Worm (Caenorhabditis elegans) whole organism, L3 larva: ENCODE measurements around the gene ndub-5.

Source experiments
- R02D3.7 ChIP-seq: fragments of 150-350 bp; optimal IDR thresholded peaks from 2 replicates; lab custom pipeline; 2014; ENCODE audit warnings: missing biosample characterization, missing genetic modification characterization
- ZK546.5 ChIP-seq: sonication (generic microtip); optimal IDR thresholded peaks from 2 replicates; lab custom pipeline; 2017; ENCODE audit warnings: missing biosample characterization, missing genetic modification characterization
- ama-1 ChIP-seq: fragments of 150-350 bp; optimal IDR thresholded peaks from 2 replicates; lab custom pipeline; 2018
- ceh-28 ChIP-seq: fragments of 150-350 bp; optimal IDR thresholded peaks from 2 replicates; lab custom pipeline; 2014; ENCODE audit warnings: missing biosample characterization, missing genetic modification reagents, missing genetic modification characterization
- ceh-82 ChIP-seq: fragments of 150-350 bp; optimal IDR thresholded peaks from 2 replicates; lab custom pipeline; 2014; ENCODE audit warnings: missing biosample characterization, missing genetic modification characterization
- ceh-9 ChIP-seq: sonication (generic microtip); optimal IDR thresholded peaks from 2 replicates; lab custom pipeline; 2018; ENCODE audit warnings: missing biosample characterization, missing genetic modification characterization
- egl-27 ChIP-seq: sonication (generic microtip); optimal IDR thresholded peaks from 4 replicates; lab custom pipeline; 2017; ENCODE audit warnings: missing biosample characterization, missing genetic modification reagents, missing genetic modification characterization
- elt-1 ChIP-seq: fragments of 150-350 bp; optimal IDR thresholded peaks from 2 replicates; lab custom pipeline; 2014; ENCODE audit warnings: missing biosample characterization, missing genetic modification characterization
- elt-2 ChIP-seq: sonication (generic microtip); optimal IDR thresholded peaks from 2 replicates; lab custom pipeline; 2016; ENCODE audit warnings: missing genetic modification reagents, mild to moderate bottlenecking, missing genetic modification characterization, missing compliant biosample characterization
- elt-3 ChIP-seq, 3 experiments: fragments of 150-350 bp in 1 of 3; sonication (generic microtip) in 2 of 3; optimal IDR thresholded peaks; 2 replicates in 2 of 3; 4 replicates in 1 of 3; lab custom pipeline; 2014 to 2017; ENCODE audit warnings: missing biosample characterization in 3 of 3, missing genetic modification characterization in 3 of 3
- eor-1 ChIP-seq, 2 experiments: fragments of 150-350 bp; optimal IDR thresholded peaks; 2 replicates each; lab custom pipeline; 2014 to 2018; ENCODE audit warnings: missing biosample characterization in 2 of 2, missing genetic modification characterization in 2 of 2
- fkh-2 ChIP-seq: fragments of 150-350 bp; optimal IDR thresholded peaks from 2 replicates; lab custom pipeline; 2014; ENCODE audit warnings: missing biosample characterization, missing genetic modification reagents, missing genetic modification characterization
- fos-1 ChIP-seq: fragments of 150-350 bp; optimal IDR thresholded peaks from 2 replicates; lab custom pipeline; 2014; ENCODE audit warnings: missing biosample characterization, missing genetic modification characterization
- hmg-11 ChIP-seq: sonication (generic microtip); optimal IDR thresholded peaks from 2 replicates; lab custom pipeline; 2016; ENCODE audit warnings: missing genetic modification characterization, missing compliant biosample characterization
- lsy-12 ChIP-seq: sonication (generic microtip); optimal IDR thresholded peaks from 2 replicates; lab custom pipeline; 2016; ENCODE audit warnings: mild to moderate bottlenecking, missing genetic modification characterization, missing compliant biosample characterization
- mml-1 ChIP-seq: fragments of 150-350 bp; sonication (generic microtip); optimal IDR thresholded peaks from 3 replicates; lab custom pipeline; 2014; ENCODE audit warnings: missing biosample characterization, missing genetic modification characterization
- nfya-1 ChIP-seq: sonication (generic microtip); optimal IDR thresholded peaks from 2 replicates; lab custom pipeline; 2017; ENCODE audit warnings: missing genetic modification characterization, mild to moderate bottlenecking, missing compliant biosample characterization, antibody characterized with exemption, moderate library complexity; ENCODE audit not compliant: insufficient read depth
- nhr-11 ChIP-seq: fragments of 150-350 bp; optimal IDR thresholded peaks from 2 replicates; lab custom pipeline; 2014; ENCODE audit warnings: missing biosample characterization, missing genetic modification characterization
- nhr-12 ChIP-seq: fragments of 150-350 bp; optimal IDR thresholded peaks from 2 replicates; lab custom pipeline; 2014; ENCODE audit warnings: missing biosample characterization, missing genetic modification characterization
- nhr-23 ChIP-seq: fragments of 150-350 bp; optimal IDR thresholded peaks from 2 replicates; lab custom pipeline; 2014; ENCODE audit warnings: missing biosample characterization, missing genetic modification reagents, missing genetic modification characterization
- nhr-237 ChIP-seq: fragments of 150-350 bp; optimal IDR thresholded peaks from 2 replicates; lab custom pipeline; 2014; ENCODE audit warnings: missing biosample characterization, missing genetic modification characterization
- nhr-25 ChIP-seq: sonication (generic microtip); optimal IDR thresholded peaks from 2 replicates; lab custom pipeline; 2017; ENCODE audit warnings: missing biosample characterization, missing genetic modification characterization
- nhr-28 ChIP-seq: fragments of 150-350 bp; optimal IDR thresholded peaks from 2 replicates; lab custom pipeline; 2014; ENCODE audit warnings: missing biosample characterization, missing genetic modification characterization
- nhr-67 ChIP-seq: fragments of 150-350 bp; optimal IDR thresholded peaks from 2 replicates; lab custom pipeline; 2014; ENCODE audit warnings: missing biosample characterization, missing genetic modification characterization
- nhr-76 ChIP-seq: fragments of 150-350 bp; sonication (generic microtip); optimal IDR thresholded peaks from 5 replicates; lab custom pipeline; 2014; ENCODE audit warnings: missing biosample characterization, missing genetic modification characterization
- pqm-1 ChIP-seq: fragments of 150-350 bp; optimal IDR thresholded peaks from 2 replicates; lab custom pipeline; 2017; ENCODE audit warnings: missing biosample characterization, missing genetic modification characterization, inconsistent platforms
- sea-2 ChIP-seq: fragments of 150-350 bp; sonication (generic microtip); optimal IDR thresholded peaks from 4 replicates; lab custom pipeline; 2014; ENCODE audit warnings: missing biosample characterization, missing genetic modification reagents, missing genetic modification characterization
- skn-1 ChIP-seq: fragments of 150-350 bp; optimal IDR thresholded peaks from 2 replicates; lab custom pipeline; 2014; ENCODE audit warnings: missing biosample characterization, missing genetic modification characterization
- tbx-2 ChIP-seq: sonication (generic microtip); optimal IDR thresholded peaks from 2 replicates; lab custom pipeline; 2016; ENCODE audit warnings: mild to moderate bottlenecking, missing genetic modification characterization, missing compliant biosample characterization
- unc-39 ChIP-seq: sonication (generic microtip); optimal IDR thresholded peaks from 4 replicates; lab custom pipeline; 2017; ENCODE audit warnings: missing biosample characterization, missing genetic modification characterization
- zag-1 ChIP-seq: fragments of 150-350 bp; optimal IDR thresholded peaks from 2 replicates; lab custom pipeline; 2014; ENCODE audit warnings: missing biosample characterization, missing genetic modification characterization
- ztf-4 ChIP-seq: fragments of 150-350 bp; optimal IDR thresholded peaks from 2 replicates; lab custom pipeline; 2014; ENCODE audit warnings: missing biosample characterization, missing genetic modification characterization

ndub-5 gene

ce11 chrII:5668830-5669229, 22.3 kb downstream of the ndub-5 start, which contains the start of gene C25H3.7:
C25H3.7 (minus strand) TSS chrII:5668930.
- TF ChIP-seq fkh-2 (tag; lab: Kevin White, UChicago): no peak
- TF ChIP-seq egl-27: no peak
- no peak for TF ChIP-seq mml-1 (tag; lab: Kevin White, UChicago)
- no peak for TF ChIP-seq nhr-28 (tag; lab: Kevin White, UChicago)
- no peak for TF ChIP-seq eor-1 (tag; optimal IDR thresholded peaks at IDR 0.05; lab: Kevin White, UChicago)
- TF ChIP-seq zag-1 (tag; lab: Kevin White, UChicago): no peak
- no peak for TF ChIP-seq lsy-12 (tag; lab: Kevin White, UChicago)
- no peak for TF ChIP-seq ceh-82
- TF ChIP-seq hmg-11 (tag; lab: Kevin White, UChicago): no peak
- no peak for TF ChIP-seq nhr-11 (tag; lab: Kevin White, UChicago)
- TF ChIP-seq nhr-12 (tag; lab: Kevin White, UChicago): no peak

- TF ChIP-seq zag-1 (tag; lab: Kevin White, UChicago) (no peak), ceh-9 (tag; lab: Kevin White, UChicago) (no peak), nhr-12 (tag; lab: Kevin White, UChicago) (no peak), nhr-11 (tag; lab: Kevin White, UChicago) (no peak), ceh-28 (tag; lab: Kevin White, UChicago) (no peak), eor-1 (tag; optimal IDR thresholded peaks at IDR 0.05; lab: Kevin White, UChicago) (no peak), elt-3 (tag; optimal IDR thresholded peaks at IDR 0.05; lab: Kevin White, UChicago) (no peak), R02D3.7 (tag; lab: Kevin White, UChicago) (no peak), skn-1 (no peak), ZK546.5 (tag; lab: Kevin White, UChicago) (no peak), nhr-76 (tag; lab: Kevin White, UChicago) (no peak), tbx-2 (no peak), ama-1 (lab: Kevin White, UChicago) (no peak), pqm-1 (tag; lab: Kevin White, UChicago) (no peak), nfya-1 (no peak), unc-39 (tag; lab: Kevin White, UChicago) (no peak), fos-1 (tag; lab: Kevin White, UChicago) (no peak)
Measured at ce11 chrII:5667540-5667939, 23.6 kb downstream of the ndub-5 start.

ce11 chrII:5665991-5666390, 25.2 kb downstream of the ndub-5 start, which contains the start of gene C25H3.16:
C25H3.16 (plus strand) TSS chrII:5666291.
- TF ChIP-seq nhr-25 (tag; lab: Kevin White, UChicago): no peak
- no peak for TF ChIP-seq nhr-237 (tag; lab: Kevin White, UChicago)
- no peak for TF ChIP-seq nhr-67 (tag; lab: Kevin White, UChicago)
- TF ChIP-seq hmg-11 (tag; lab: Kevin White, UChicago): no peak
- no peak for TF ChIP-seq nhr-12 (tag; lab: Kevin White, UChicago)
- no peak for TF ChIP-seq sea-2 (GFP tag; lab: Kevin White, UChicago)
- TF ChIP-seq unc-39 (tag; lab: Kevin White, UChicago): no peak
- TF ChIP-seq ztf-4: no peak
- TF ChIP-seq elt-2 (tag; lab: Kevin White, UChicago): no peak
- no peak for TF ChIP-seq elt-1
- TF ChIP-seq nhr-23 (tag; lab: Kevin White, UChicago): no peak
- TF ChIP-seq, all 47 proteins: peak for 0

DNA sequence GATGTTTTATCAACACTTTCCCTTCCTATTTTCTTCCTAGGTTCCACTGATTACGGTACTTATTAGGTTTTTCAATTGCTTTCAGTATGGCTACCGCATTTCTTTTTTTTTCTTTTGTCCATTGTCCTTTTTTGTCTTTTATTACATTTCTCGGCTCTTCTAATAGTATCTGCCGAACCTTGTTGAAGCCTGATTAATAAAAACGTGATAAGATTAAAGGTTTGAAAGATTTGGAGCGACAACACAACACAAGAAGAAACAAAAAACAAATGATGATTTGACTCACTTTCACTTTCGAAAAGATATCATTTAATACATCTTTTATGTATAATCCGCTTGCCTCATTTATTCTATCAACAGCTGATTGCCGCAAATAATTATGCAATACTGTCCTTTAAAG, 26.1 kb downstream of the ndub-5 start, which contains the start of gene C25H3.15:
TSS of gene C25H3.15 (plus strand) at position 301 of the 400 bp plus-strand sequence.
- no peak for TF ChIP-seq ama-1 (lab: Kevin White, UChicago)
- TF ChIP-seq nhr-23 (tag; lab: Kevin White, UChicago): peak; percentile 15
- TF ChIP-seq, all 47 proteins: peak for 1

ce11 chrII:5663180-5663791, 27.9 kb downstream of the ndub-5 start:
- TF ChIP-seq nfya-1 (peak; percentile 59), hmg-11 (tag; lab: Kevin White, UChicago) (peak; percentile 26), nhr-67 (tag; lab: Kevin White, UChicago) (no peak)
